Fruit fly (Drosophila melanogaster): ENCODE measurements around the gene fz4.

Gene fz4

DNA sequence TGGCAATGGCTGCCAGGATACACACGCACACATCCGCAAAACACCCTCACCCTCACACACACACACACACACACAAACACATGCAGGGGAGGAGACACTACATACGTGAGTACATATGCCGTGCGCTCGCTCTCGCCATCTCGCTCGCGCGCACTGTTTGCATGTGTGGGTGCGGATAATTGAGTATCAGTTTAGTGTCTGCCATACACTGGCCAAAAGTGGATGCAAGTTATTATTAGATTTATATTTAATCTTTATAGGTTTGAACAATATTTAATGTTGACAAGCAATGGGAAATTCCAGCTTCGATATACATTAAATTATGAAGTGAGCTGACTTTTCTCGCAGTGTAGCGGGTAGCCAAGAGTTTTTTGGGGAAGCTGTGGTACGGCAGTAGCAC, 7.6 kb upstream of the fz4 start (continued):
- no peak for TF ChIP-seq Gug (GFP tag; IDR thresholded peaks at IDR 0.05)
- TF ChIP-seq Eip78C (GFP tag) = peak; percentile 76
- no peak for TF ChIP-seq Sox14 (GFP tag; optimal IDR thresholded peaks at IDR 0.05)
- peak; percentile 11 for TF ChIP-seq fkh (GFP tag; optimal IDR thresholded peaks at IDR 0.05)
- TF ChIP-seq fd59A (GFP tag; optimal IDR thresholded peaks at IDR 0.05) = no peak
- no peak for TF ChIP-seq Sox102F (GFP tag; optimal IDR thresholded peaks at IDR 0.05)
- peak; percentile 1 for TF ChIP-seq Smox (GFP tag; optimal IDR thresholded peaks at IDR 0.05)
- no peak for TF ChIP-seq CG7368 (GFP tag; optimal IDR thresholded peaks at IDR 0.05)
- no peak for TF ChIP-seq cyc (GFP tag; optimal IDR thresholded peaks at IDR 0.05)
- TF ChIP-seq fd85E (GFP tag; optimal IDR thresholded peaks at IDR 0.05) = no peak
- no peak for TF ChIP-seq CG6854 (GFP tag; optimal IDR thresholded peaks at IDR 0.05)
- peak; percentile 14 for TF ChIP-seq topi (GFP tag; optimal IDR thresholded peaks at IDR 0.05)
- TF ChIP-seq CG34406 (GFP tag; optimal IDR thresholded peaks at IDR 0.05) = no peak
- peak; percentile 3 for TF ChIP-seq CG8632 (GFP tag; optimal IDR thresholded peaks at IDR 0.05)
- TF ChIP-seq achi (GFP tag; optimal IDR thresholded peaks at IDR 0.05) = no peak
- TF ChIP-seq OdsH (GFP tag; optimal IDR thresholded peaks at IDR 0.05) = no peak
- no peak for TF ChIP-seq CG6276 (GFP tag; optimal IDR thresholded peaks at IDR 0.05)
- TF ChIP-seq vri (GFP tag; optimal IDR thresholded peaks at IDR 0.05) = no peak
- peak; percentile 34 for TF ChIP-seq CG6808 (GFP tag; optimal IDR thresholded peaks at IDR 0.05)
- no peak for TF ChIP-seq eg (GFP tag; IDR thresholded peaks at IDR 0.05)
- TF ChIP-seq Lpt (GFP tag; optimal IDR thresholded peaks at IDR 0.05) = no peak
- no peak for TF ChIP-seq Eip75B (GFP tag; optimal IDR thresholded peaks at IDR 0.05)
- TF ChIP-seq pdm3 (GFP tag; optimal IDR thresholded peaks at IDR 0.05) = no peak
- TF ChIP-seq Blimp-1 (GFP tag; optimal IDR thresholded peaks at IDR 0.05) = no peak
- peak; percentile 20 for TF ChIP-seq esn (GFP tag; optimal IDR thresholded peaks at IDR 0.05)
- peak; percentile 34 for TF ChIP-seq CG10669 (GFP tag; optimal IDR thresholded peaks at IDR 0.05)
- no peak for TF ChIP-seq CG16779 (tag; optimal IDR thresholded peaks at IDR 0.05)

- TF ChIP-seq CG6792 (GFP tag; optimal IDR thresholded peaks at IDR 0.05) (no peak), fkh (GFP tag; optimal IDR thresholded peaks at IDR 0.05) (no peak), CG11902 (GFP tag; optimal IDR thresholded peaks at IDR 0.05) (no peak), vri (GFP tag; optimal IDR thresholded peaks at IDR 0.05) (no peak), CG15336 (GFP tag; IDR thresholded peaks at IDR 0.05) (no peak), cyc (GFP tag; optimal IDR thresholded peaks at IDR 0.05) (no peak), OdsH (GFP tag; optimal IDR thresholded peaks at IDR 0.05) (no peak), lz (GFP tag; optimal IDR thresholded peaks at IDR 0.05) (no peak), Met (GFP tag; optimal IDR thresholded peaks at IDR 0.05) (no peak), CG31627 (GFP tag; optimal IDR thresholded peaks at IDR 0.05) (no peak), ss (GFP tag; optimal IDR thresholded peaks at IDR 0.05) (no peak), CG8632 (GFP tag; optimal IDR thresholded peaks at IDR 0.05) (no peak), CG16779 (tag; optimal IDR thresholded peaks at IDR 0.05) (no peak), CG10631 (GFP tag; optimal IDR thresholded peaks at IDR 0.05) (no peak), dac (GFP tag; optimal IDR thresholded peaks at IDR 0.05) (no peak)
Measured at dm6 chrX:7110890-7111289, 769 bp upstream of the fz4 start.

DNA sequence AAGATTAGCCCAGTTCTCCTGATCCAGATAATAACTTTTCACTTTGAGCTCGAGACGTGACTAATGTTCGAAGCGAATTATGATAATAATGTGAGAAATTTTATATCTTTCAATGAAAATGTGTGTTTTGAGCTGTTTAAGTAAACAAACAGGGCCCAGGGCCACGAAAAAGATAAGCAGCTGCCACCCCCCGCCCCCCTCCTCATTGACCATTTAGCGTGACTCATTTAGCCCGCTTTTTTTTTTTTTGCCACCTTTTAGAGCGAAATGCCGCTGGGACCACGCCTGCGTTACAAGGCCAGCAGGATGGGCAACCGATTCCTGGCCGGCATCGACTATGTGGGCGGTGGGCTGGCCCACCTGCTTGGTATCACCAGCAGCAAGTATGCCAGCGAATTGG, 4.6 kb downstream of the fz4 start:
- TF ChIP-seq fkh (GFP tag; optimal IDR thresholded peaks at IDR 0.05) = peak; percentile 62
- no peak for TF ChIP-seq Gug (GFP tag; IDR thresholded peaks at IDR 0.05)

dm6 chrX:7104400-7105068, 5.6 kb downstream of the fz4 start, which contains the start of the genes CG4617 and CG8300:
CG4617 (minus strand) TSS chrX:7104491.
CG8300 (plus strand) TSS chrX:7104885.
- peak; percentile 1 for TF ChIP-seq acj6 (GFP tag; optimal IDR thresholded peaks at IDR 0.05)
- no peak for TF ChIP-seq Met (GFP tag; optimal IDR thresholded peaks at IDR 0.05)
- peak; percentile 24 for TF ChIP-seq CG3032 (tag; optimal IDR thresholded peaks at IDR 0.05)
- TF ChIP-seq lz (GFP tag; optimal IDR thresholded peaks at IDR 0.05) = peak; percentile 0
- peak in 1 of 2 experiments; percentile 26 for TF ChIP-seq ss (GFP tag; optimal IDR thresholded peaks at IDR 0.05)
- TF ChIP-seq CG1621 (tag; optimal IDR thresholded peaks at IDR 0.05) = no peak
- TF ChIP-seq CG32006 (GFP tag; optimal IDR thresholded peaks at IDR 0.05) = peak; percentile 20
- TF ChIP-seq Gug (GFP tag; IDR thresholded peaks at IDR 0.05) = no peak
- TF ChIP-seq CG34406 (GFP tag; optimal IDR thresholded peaks at IDR 0.05) = peak; percentile 16
- TF ChIP-seq fd59A (GFP tag; optimal IDR thresholded peaks at IDR 0.05) = no peak
- TF ChIP-seq CG10631 (GFP tag; optimal IDR thresholded peaks at IDR 0.05) = peak; percentile 40
- 0 out of 3 replicates have a peak, but pooled peaks have one; percentile 28 for TF ChIP-seq CG8119 (GFP tag; IDR thresholded peaks at IDR 0.05)
- TF ChIP-seq Ets96B (tag; optimal IDR thresholded peaks at IDR 0.05) = peak; percentile 8
- TF ChIP-seq CG6163 (GFP tag; IDR thresholded peaks at IDR 0.05) = 0 out of 3 replicates have a peak, but pooled peaks have one; percentile 7
- TF ChIP-seq CG11294 (GFP tag; IDR thresholded peaks at IDR 0.05) = no peak; the same call in 1 of the 2 replicates
- TF ChIP-seq cyc (GFP tag; optimal IDR thresholded peaks at IDR 0.05) = no peak
- TF ChIP-seq OdsH (GFP tag; optimal IDR thresholded peaks at IDR 0.05) = peak; percentile 9
- no peak for TF ChIP-seq CG16779 (tag; optimal IDR thresholded peaks at IDR 0.05)
- no peak for TF ChIP-seq Smox (GFP tag; optimal IDR thresholded peaks at IDR 0.05)
- TF ChIP-seq Sox15 (GFP tag; optimal IDR thresholded peaks at IDR 0.05) = no peak
- TF ChIP-seq dac (GFP tag; optimal IDR thresholded peaks at IDR 0.05) = no peak

All from whole organism, prepupa.